Worm (Caenorhabditis elegans) whole organism, L2 larva: ENCODE data around the gene Y51H4A.22.

Experiments
- C34F6.9 ChIP-seq: fragments of 150-350 bp; optimal IDR thresholded peaks from 2 replicates; lab custom pipeline; 2014; ENCODE audit warnings: missing biosample characterization, missing genetic modification characterization
- F13H6.1 ChIP-seq: sonication (generic microtip); optimal IDR thresholded peaks from 2 replicates; lab custom pipeline; 2016; ENCODE audit warnings: missing genetic modification characterization, missing compliant biosample characterization
- R02D3.7 ChIP-seq: fragments of 150-350 bp; optimal IDR thresholded peaks from 2 replicates; lab custom pipeline; 2014; ENCODE audit warnings: missing biosample characterization, missing genetic modification characterization
- ama-1 ChIP-seq: fragments of 150-350 bp; optimal IDR thresholded peaks from 2 replicates; lab custom pipeline; 2018; ENCODE audit warnings: inconsistent platforms
- blmp-1 ChIP-seq: sonication (generic microtip); optimal IDR thresholded peaks from 2 replicates; lab custom pipeline; 2017; ENCODE audit warnings: missing genetic modification characterization, mild to moderate bottlenecking, missing compliant biosample characterization, antibody characterized with exemption, moderate library complexity; ENCODE audit not compliant: insufficient read depth
- ceh-16 ChIP-seq: fragments of 150-350 bp; optimal IDR thresholded peaks from 2 replicates; lab custom pipeline; 2014; ENCODE audit warnings: missing biosample characterization, missing genetic modification characterization
- crh-2 ChIP-seq: sonication (generic microtip); optimal IDR thresholded peaks from 2 replicates; lab custom pipeline; 2017; ENCODE audit warnings: missing biosample characterization, missing genetic modification characterization
- egl-27 ChIP-seq: sonication (generic microtip); optimal IDR thresholded peaks from 3 replicates; lab custom pipeline; 2017; ENCODE audit warnings: missing biosample characterization, missing genetic modification reagents, missing genetic modification characterization
- elt-1 ChIP-seq: fragments of 150-350 bp; optimal IDR thresholded peaks from 2 replicates; lab custom pipeline; 2014; ENCODE audit warnings: missing biosample characterization, missing genetic modification characterization
- elt-3 ChIP-seq: sonication (generic microtip); optimal IDR thresholded peaks from 2 replicates; lab custom pipeline; 2017; ENCODE audit warnings: missing biosample characterization, missing genetic modification characterization
- fos-1 ChIP-seq: fragments of 150-350 bp; optimal IDR thresholded peaks from 2 replicates; lab custom pipeline; 2014; ENCODE audit warnings: missing biosample characterization, missing genetic modification characterization
- gmeb-1 ChIP-seq: fragments of 150-350 bp; optimal IDR thresholded peaks from 2 replicates; lab custom pipeline; 2014; ENCODE audit warnings: missing biosample characterization, missing genetic modification characterization
- lin-11 ChIP-seq: fragments of 150-350 bp; sonication (generic microtip); optimal IDR thresholded peaks from 2 replicates; lab custom pipeline; 2014; ENCODE audit warnings: missing biosample characterization, missing genetic modification characterization, inconsistent platforms, mixed read lengths
- lin-13 ChIP-seq: fragments of 150-350 bp; optimal IDR thresholded peaks from 2 replicates; lab custom pipeline; 2014; ENCODE audit warnings: missing biosample characterization, missing genetic modification reagents, missing genetic modification characterization
- lin-39 ChIP-seq: fragments of 150-350 bp; optimal IDR thresholded peaks from 2 replicates; lab custom pipeline; 2014; ENCODE audit warnings: missing biosample characterization, missing genetic modification reagents, missing genetic modification characterization
- lsy-2 ChIP-seq, 2 experiments: fragments of 150-350 bp in 1 of 2; sonication (generic microtip) in 1 of 2; optimal IDR thresholded peaks; 2 replicates each; lab custom pipeline; 2014 to 2017; ENCODE audit warnings: missing biosample characterization in 2 of 2, missing genetic modification characterization in 2 of 2
- mab-5 ChIP-seq: fragments of 150-350 bp; optimal IDR thresholded peaks from 2 replicates; lab custom pipeline; 2014; ENCODE audit warnings: missing biosample characterization, missing genetic modification characterization
- mbf-1 ChIP-seq: sonication (generic microtip); optimal IDR thresholded peaks from 2 replicates; lab custom pipeline; 2017; ENCODE audit warnings: missing biosample characterization, missing genetic modification characterization
- nhr-10 ChIP-seq: sonication (generic microtip); optimal IDR thresholded peaks from 2 replicates; lab custom pipeline; 2017; ENCODE audit warnings: missing biosample characterization, missing genetic modification characterization
- nhr-11 ChIP-seq: fragments of 150-350 bp; optimal IDR thresholded peaks from 2 replicates; lab custom pipeline; 2014; ENCODE audit warnings: missing biosample characterization, missing genetic modification characterization
- nhr-129 ChIP-seq: fragments of 150-350 bp; optimal IDR thresholded peaks from 2 replicates; lab custom pipeline; 2014; ENCODE audit warnings: missing biosample characterization, missing genetic modification characterization
- nhr-21 ChIP-seq: fragments of 150-350 bp; optimal IDR thresholded peaks from 2 replicates; lab custom pipeline; 2014; ENCODE audit warnings: missing biosample characterization, missing genetic modification characterization
- nhr-23 ChIP-seq: fragments of 150-350 bp; optimal IDR thresholded peaks from 2 replicates; lab custom pipeline; 2014; ENCODE audit warnings: missing biosample characterization, missing genetic modification reagents, missing genetic modification characterization
- nhr-237 ChIP-seq: fragments of 150-350 bp; optimal IDR thresholded peaks from 2 replicates; lab custom pipeline; 2014; ENCODE audit warnings: missing biosample characterization, missing genetic modification characterization
- nhr-77 ChIP-seq: fragments of 150-350 bp; optimal IDR thresholded peaks from 2 replicates; lab custom pipeline; 2014; ENCODE audit warnings: missing biosample characterization, missing genetic modification characterization
- peb-1 ChIP-seq: fragments of 150-350 bp; optimal IDR thresholded peaks from 2 replicates; lab custom pipeline; 2014; ENCODE audit warnings: missing biosample characterization, missing genetic modification characterization
- sem-4 ChIP-seq: fragments of 150-350 bp; optimal IDR thresholded peaks from 2 replicates; lab custom pipeline; 2014; ENCODE audit warnings: missing biosample characterization, missing genetic modification reagents, missing genetic modification characterization
- skn-1 ChIP-seq: sonication (generic microtip); optimal IDR thresholded peaks from 2 replicates; lab custom pipeline; 2017; ENCODE audit warnings: missing biosample characterization, missing genetic modification characterization
- sma-3 ChIP-seq: sonication (generic microtip); optimal IDR thresholded peaks from 2 replicates; lab custom pipeline; 2016; ENCODE audit warnings: missing genetic modification reagents, missing genetic modification characterization, missing compliant biosample characterization
- sma-9 ChIP-seq, 2 experiments: fragments of 150-350 bp in 1 of 2; sonication (generic microtip) in 1 of 2; optimal IDR thresholded peaks; 2 replicates each; lab custom pipeline; 2014 to 2016; ENCODE audit warnings: missing genetic modification characterization in 2 of 2, mild to moderate bottlenecking in 1 of 2, missing biosample characterization in 1 of 2, missing compliant biosample characterization in 1 of 2, missing genetic modification reagents in 1 of 2, moderate library complexity in 1 of 2
- snpc-4 ChIP-seq: fragments of 150-350 bp; optimal IDR thresholded peaks from 2 replicates; lab custom pipeline; 2014; ENCODE audit warnings: missing biosample characterization, missing genetic modification characterization
- unc-39 ChIP-seq: fragments of 150-350 bp; optimal IDR thresholded peaks from 2 replicates; lab custom pipeline; 2014; ENCODE audit warnings: missing biosample characterization, missing genetic modification characterization
- unc-55 ChIP-seq: fragments of 150-350 bp; sonication (generic microtip); optimal IDR thresholded peaks from 3 replicates; lab custom pipeline; 2014; ENCODE audit warnings: missing biosample characterization, missing genetic modification reagents, missing genetic modification characterization
- unc-62 ChIP-seq: fragments of 150-350 bp; optimal IDR thresholded peaks from 2 replicates; lab custom pipeline; 2014; ENCODE audit warnings: missing biosample characterization, missing genetic modification reagents, missing genetic modification characterization
- zag-1 ChIP-seq: fragments of 150-350 bp; optimal IDR thresholded peaks from 2 replicates; lab custom pipeline; 2014; ENCODE audit warnings: missing biosample characterization, missing genetic modification characterization
- ztf-1 ChIP-seq: fragments of 200-800 bp; sonication (Bioruptor generic); conservative IDR thresholded peaks from 2 replicates; pipeline ENCODE4 v1.3.6; 2022; ENCODE audit warnings: missing genetic modification characterization, missing compliant biosample characterization

Y51H4A.22 gene

DNA sequence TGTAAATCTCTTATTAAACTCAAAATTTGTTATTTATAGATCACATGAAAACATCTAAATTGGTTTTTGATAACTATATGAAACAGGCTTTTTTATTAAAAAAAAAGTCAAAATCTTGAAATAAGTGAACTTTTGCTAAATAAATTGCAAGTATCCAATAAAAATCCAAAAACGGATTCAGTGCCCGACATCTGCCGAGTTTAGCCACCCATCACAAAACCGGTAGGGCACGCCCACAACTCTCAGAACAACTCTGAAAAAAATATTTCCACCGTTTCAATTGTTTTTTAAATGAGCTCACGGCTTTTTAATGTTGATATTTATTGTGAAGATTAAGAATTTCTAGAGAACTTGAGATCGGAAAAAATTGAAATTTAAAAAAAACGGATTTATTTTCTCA, 10.8 kb upstream of the Y51H4A.22 start:
- TF ChIP-seq zag-1 (tag; lab: Kevin White, UChicago) (no peak), nhr-11 (tag; lab: Kevin White, UChicago) (no peak), sem-4 (no peak), unc-39 (tag; lab: Kevin White, UChicago) (no peak), C34F6.9 (tag; lab: Kevin White, UChicago) (no peak), F13H6.1 (no peak), ztf-1 (no peak), nhr-10 (tag; lab: Kevin White, UChicago) (no peak), snpc-4 (no peak), mbf-1 (tag; lab: Kevin White, UChicago) (no peak), lin-11 (tag; lab: Kevin White, UChicago) (no peak), lin-13 (GFP tag; lab: Kevin White, UChicago) (no peak), lsy-2 (tag; optimal IDR thresholded peaks at IDR 0.05; lab: Kevin White, UChicago) (no peak), sma-9 (GFP tag; optimal IDR thresholded peaks at IDR 0.05; lab: Kevin White, UChicago) (no peak), sma-9 (tag; optimal IDR thresholded peaks at IDR 0.05; lab: Kevin White, UChicago) (no peak), elt-3 (tag; lab: Kevin White, UChicago) (no peak), skn-1 (tag; lab: Kevin White, UChicago) (no peak)

DNA sequence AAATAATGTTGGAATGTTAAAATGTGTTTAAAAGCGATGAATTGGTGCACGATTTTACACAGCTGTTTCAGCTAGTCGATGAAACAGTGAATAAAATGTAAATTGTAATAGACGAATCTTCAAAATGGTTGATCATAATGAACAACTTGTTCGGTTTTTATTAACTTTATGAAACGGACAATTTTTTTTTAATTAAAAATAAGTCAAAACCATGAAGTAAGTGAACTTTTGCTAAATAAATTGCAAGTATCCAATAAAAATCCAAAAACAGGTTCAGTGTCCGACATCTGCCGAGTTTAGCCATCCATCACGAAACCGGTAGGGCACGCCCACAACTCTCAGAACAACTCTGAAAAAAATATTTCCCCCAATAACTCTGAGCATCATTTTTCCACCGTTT, 10.2 kb upstream of the Y51H4A.22 start:
- TF ChIP-seq R02D3.7 (tag; lab: Kevin White, UChicago) (no peak), nhr-10 (tag; lab: Kevin White, UChicago) (no peak), ztf-1 (no peak), lin-13 (GFP tag; lab: Kevin White, UChicago) (no peak), ama-1 (lab: Kevin White, UChicago) (no peak), elt-3 (tag; lab: Kevin White, UChicago) (no peak), nhr-77 (tag; lab: Kevin White, UChicago) (no peak)

DNA sequence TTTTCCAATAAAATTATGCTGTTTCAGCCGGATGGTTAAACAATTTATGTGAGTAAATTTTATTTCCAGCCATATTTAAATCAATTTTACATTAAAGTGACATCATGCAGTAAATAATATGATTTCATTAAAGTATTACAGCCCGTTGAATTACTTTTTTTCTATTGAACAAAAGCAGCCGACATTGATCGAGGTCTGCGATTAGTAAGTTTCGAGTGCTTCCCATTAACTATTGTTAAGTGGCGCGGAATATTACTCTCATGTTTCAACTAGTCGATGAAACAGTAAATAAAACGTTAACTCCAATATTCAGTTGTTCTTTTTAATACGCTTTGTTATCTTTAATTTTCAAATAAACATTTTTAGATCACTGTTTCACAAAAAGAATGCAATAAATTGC, 1.9 kb upstream of the Y51H4A.22 start:
- TF ChIP-seq egl-27 (tag; lab: Kevin White, UChicago) = no peak
- no peak for TF ChIP-seq nhr-129
- no peak for TF ChIP-seq blmp-1 (tag; lab: Kevin White, UChicago)
- no peak for TF ChIP-seq lsy-2 (tag; optimal IDR thresholded peaks at IDR 0.05; lab: Kevin White, UChicago)
- no peak for TF ChIP-seq gmeb-1 (tag; lab: Kevin White, UChicago)
- no peak for TF ChIP-seq peb-1 (tag; lab: Kevin White, UChicago)
- no peak for TF ChIP-seq fos-1 (tag; lab: Kevin White, UChicago)
- no peak for TF ChIP-seq nhr-77 (tag; lab: Kevin White, UChicago)
- TF ChIP-seq nhr-237 (tag; lab: Kevin White, UChicago) = no peak
- no peak for TF ChIP-seq unc-62 (GFP tag; lab: Kevin White, UChicago)
- TF ChIP-seq nhr-21 (tag; lab: Kevin White, UChicago) = no peak

DNA sequence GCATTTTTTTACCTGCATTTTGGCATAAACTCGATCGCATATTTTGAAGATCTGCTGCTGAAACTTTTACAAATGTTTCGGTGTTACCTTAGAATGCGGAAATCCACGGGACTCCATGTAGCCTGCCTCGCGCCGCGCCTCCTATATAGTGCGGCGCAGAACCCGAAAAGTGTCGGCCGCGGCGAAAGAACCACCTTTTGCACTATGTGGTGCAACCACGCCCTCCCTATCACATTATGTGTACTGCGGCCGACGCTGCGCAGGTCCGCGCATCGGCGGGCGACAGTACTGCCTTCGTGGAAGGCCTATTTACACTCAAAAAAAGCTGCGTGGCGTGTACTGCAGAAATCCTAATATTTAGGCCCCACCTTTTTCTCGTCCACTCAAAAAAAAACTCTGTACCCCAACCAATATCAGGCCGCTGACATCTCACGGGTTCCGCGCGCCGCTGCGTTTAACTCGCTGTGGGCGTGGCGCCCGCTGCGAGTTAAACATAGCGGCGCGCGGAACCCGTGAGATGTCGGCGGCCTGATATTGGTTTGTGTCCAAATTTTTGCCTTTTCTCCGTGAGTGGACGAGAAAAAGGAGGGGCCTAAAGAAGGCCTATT, 1.6 kb downstream of the Y51H4A.22 start:
- TF ChIP-seq ztf-1 (no peak), sma-3 (GFP tag; lab: Kevin White, UChicago) (no peak), elt-1 (tag; lab: Kevin White, UChicago) (no peak), sem-4 (no peak), nhr-129 (no peak), crh-2 (tag; lab: Kevin White, UChicago) (no peak), mab-5 (no peak), egl-27 (tag; lab: Kevin White, UChicago) (no peak), ceh-16 (tag; lab: Kevin White, UChicago) (no peak), nhr-23 (tag; lab: Kevin White, UChicago) (no peak), unc-55 (no peak), blmp-1 (tag; lab: Kevin White, UChicago) (no peak), lin-39 (no peak), snpc-4 (no peak), R02D3.7 (tag; lab: Kevin White, UChicago) (no peak), lin-13 (GFP tag; lab: Kevin White, UChicago) (no peak)
